Comparison of ENCODE assay signal across 4 fruit fly cellular contexts in the genomic region with DNA sequence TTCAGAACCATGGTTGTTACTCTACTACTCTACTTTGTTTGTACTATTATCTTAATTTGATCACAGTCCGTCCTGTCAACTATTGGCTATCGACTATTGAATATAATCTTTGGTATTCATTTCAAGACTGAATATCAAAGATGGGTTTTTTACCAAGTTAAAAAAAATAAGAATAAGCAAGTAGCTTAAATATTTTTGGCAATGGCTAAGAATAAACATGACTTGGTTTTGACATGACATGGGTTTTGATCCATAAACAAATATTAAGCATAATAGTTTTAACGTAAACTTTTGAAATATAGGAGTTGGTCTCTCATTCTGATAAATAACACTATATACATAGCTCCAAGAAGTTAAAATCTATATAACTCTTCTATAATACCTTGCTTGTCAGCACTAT.
TF ChIP-seq lines count a peak whose summit lies in the region.

No protein-coding gene starts in this region.

- TF ChIP-seq CTCF in whole organism, embryonic (GFP tag; optimal IDR thresholded peaks at IDR 0.05; lab: Kevin White, UChicago): no peak

TF ChIP-seq in whole organism, adult, 20 proteins besides CTCF, POLR2A, EP300 and RAD21:
- no peak for TF ChIP-seq CG12768 (GFP tag; optimal IDR thresholded peaks at IDR 0.05; lab: Kevin White, UChicago)
- TF ChIP-seq toe (GFP tag; optimal IDR thresholded peaks at IDR 0.05; lab: Kevin White, UChicago): peak; percentile 44
- TF ChIP-seq CG5204 (GFP tag; optimal IDR thresholded peaks at IDR 0.05; lab: Kevin White, UChicago): peak; percentile 49
- TF ChIP-seq CG1620 (GFP tag; optimal IDR thresholded peaks at IDR 0.05; lab: Kevin White, UChicago): no peak
TF ChIP-seq in whole organism, adult: peak in this region for 2.

TF ChIP-seq in whole organism, embryonic, 481 proteins besides CTCF, POLR2A, EP300 and RAD21 (continues in another document):
- peak; percentile 31 for TF ChIP-seq Usf (GFP tag; optimal IDR thresholded peaks at IDR 0.05; lab: Kevin White, UChicago)
- TF ChIP-seq CG10274 (GFP tag; optimal IDR thresholded peaks at IDR 0.05; lab: Kevin White, UChicago): peak; percentile 37
- TF ChIP-seq CG13775 (GFP tag; optimal IDR thresholded peaks at IDR 0.05; lab: Kevin White, UChicago): peak; percentile 41
- TF ChIP-seq ro (GFP tag; IDR thresholded peaks at IDR 0.05; lab: Robert Waterston, UW): no peak
- TF ChIP-seq Hr3 (GFP tag; optimal IDR thresholded peaks at IDR 0.05; lab: Kevin White, UChicago): peak; percentile 24
- peak in 1 of 3 experiments; percentile 68 for TF ChIP-seq lola (GFP tag; optimal IDR thresholded peaks at IDR 0.05; lab: Kevin White, UChicago)
- TF ChIP-seq CG12104 (GFP tag; optimal IDR thresholded peaks at IDR 0.05; lab: Kevin White, UChicago): peak; percentile 71
- no peak for TF ChIP-seq Camta (GFP tag; optimal IDR thresholded peaks at IDR 0.05; lab: Kevin White, UChicago)
- peak; percentile 13 for TF ChIP-seq CG13424 (tag; optimal IDR thresholded peaks at IDR 0.05; lab: Kevin White, UChicago)
- no peak for TF ChIP-seq Ada2b (GFP tag; IDR thresholded peaks at IDR 0.05; lab: Robert Waterston, UW)
- peak; percentile 68 for TF ChIP-seq CG9437 (GFP tag; optimal IDR thresholded peaks at IDR 0.05; lab: Kevin White, UChicago)
- peak; percentile 55 for TF ChIP-seq CG18619 (GFP tag; optimal IDR thresholded peaks at IDR 0.05; lab: Kevin White, UChicago)
- peak; percentile 51 for TF ChIP-seq CG9727 (GFP tag; optimal IDR thresholded peaks at IDR 0.05; lab: Kevin White, UChicago)
- TF ChIP-seq CG6854 (GFP tag; optimal IDR thresholded peaks at IDR 0.05; lab: Kevin White, UChicago): no peak
- TF ChIP-seq Lhr (GFP tag; optimal IDR thresholded peaks at IDR 0.05; lab: Kevin White, UChicago): peak; percentile 12
- TF ChIP-seq Sox100B (GFP tag; optimal IDR thresholded peaks at IDR 0.05; lab: Kevin White, UChicago): peak; percentile 69
- peak; percentile 16 for TF ChIP-seq CG14710 (tag; optimal IDR thresholded peaks at IDR 0.05; lab: Kevin White, UChicago)
- TF ChIP-seq kah (GFP tag; optimal IDR thresholded peaks at IDR 0.05; lab: Kevin White, UChicago): no peak
- TF ChIP-seq Oli (tag; optimal IDR thresholded peaks at IDR 0.05; lab: Kevin White, UChicago): peak; percentile 55
- TF ChIP-seq Rx (GFP tag; IDR thresholded peaks at IDR 0.05; lab: Robert Waterston, UW): no peak
- TF ChIP-seq sens (GFP tag; lab: Kevin White, UChicago): peak; percentile 60
- no peak for TF ChIP-seq danr (GFP tag; IDR thresholded peaks at IDR 0.05; lab: Robert Waterston, UW)
- TF ChIP-seq CG3281 (GFP tag; optimal IDR thresholded peaks at IDR 0.05; lab: Kevin White, UChicago): peak; percentile 36
- TF ChIP-seq CG3407 (GFP tag; optimal IDR thresholded peaks at IDR 0.05; lab: Kevin White, UChicago): no peak
- TF ChIP-seq CG2129 (GFP tag; IDR thresholded peaks at IDR 0.05; lab: Robert Waterston, UW; ENCODE audit: partially characterized antibody): no peak
- TF ChIP-seq CG18764 (GFP tag; optimal IDR thresholded peaks at IDR 0.05; lab: Kevin White, UChicago): no peak
- TF ChIP-seq Hr51 (GFP tag; optimal IDR thresholded peaks at IDR 0.05; lab: Kevin White, UChicago): peak in 1 of 2 experiments; percentile 24

TF ChIP-seq in whole organism, prepupa, 60 proteins besides CTCF, POLR2A, EP300 and RAD21:
- TF ChIP-seq fkh (GFP tag; optimal IDR thresholded peaks at IDR 0.05; lab: Kevin White, UChicago) (no peak), CG6808 (GFP tag; optimal IDR thresholded peaks at IDR 0.05; lab: Kevin White, UChicago) (peak; percentile 24), dsx (GFP tag; optimal IDR thresholded peaks at IDR 0.05; lab: Kevin White, UChicago; ENCODE audit: poor library complexity, severe bottlenecking) (no peak), CG10631 (GFP tag; optimal IDR thresholded peaks at IDR 0.05; lab: Kevin White, UChicago) (peak; percentile 25), Ets21C (GFP tag; optimal IDR thresholded peaks at IDR 0.05; lab: Kevin White, UChicago) (no peak), Sox14 (GFP tag; optimal IDR thresholded peaks at IDR 0.05; lab: Kevin White, UChicago) (no peak), fd59A (GFP tag; optimal IDR thresholded peaks at IDR 0.05; lab: Kevin White, UChicago) (peak; percentile 25), CG8119 (GFP tag; IDR thresholded peaks at IDR 0.05; lab: Robert Waterston, UW) (no peak), CG31627 (GFP tag; optimal IDR thresholded peaks at IDR 0.05; lab: Kevin White, UChicago) (peak; percentile 6), net (GFP tag; optimal IDR thresholded peaks at IDR 0.05; lab: Kevin White, UChicago) (no peak), CG6276 (GFP tag; optimal IDR thresholded peaks at IDR 0.05; lab: Kevin White, UChicago) (peak; percentile 42), acj6 (GFP tag; optimal IDR thresholded peaks at IDR 0.05; lab: Kevin White, UChicago) (no peak), salr (GFP tag; optimal IDR thresholded peaks at IDR 0.05; lab: Kevin White, UChicago) (peak in 1 of 2 experiments; percentile 88), Met (GFP tag; optimal IDR thresholded peaks at IDR 0.05; lab: Kevin White, UChicago) (peak; percentile 2), CG7368 (GFP tag; optimal IDR thresholded peaks at IDR 0.05; lab: Kevin White, UChicago) (no peak), CG4318 (GFP tag; optimal IDR thresholded peaks at IDR 0.05; lab: Kevin White, UChicago) (peak; percentile 61), lz (GFP tag; optimal IDR thresholded peaks at IDR 0.05; lab: Kevin White, UChicago) (no peak), Eip78C (GFP tag; lab: Kevin White, UChicago) (peak; percentile 87), Sox15 (GFP tag; optimal IDR thresholded peaks at IDR 0.05; lab: Kevin White, UChicago) (peak; percentile 11), Eip75B (GFP tag; optimal IDR thresholded peaks at IDR 0.05; lab: Kevin White, UChicago) (no peak), Hr4 (GFP tag; optimal IDR thresholded peaks at IDR 0.05; lab: Kevin White, UChicago) (peak; percentile 7), CG32006 (GFP tag; optimal IDR thresholded peaks at IDR 0.05; lab: Kevin White, UChicago) (peak; percentile 69), CG15336 (GFP tag; IDR thresholded peaks at IDR 0.05; lab: Robert Waterston, UW) (no peak), Smox (GFP tag; optimal IDR thresholded peaks at IDR 0.05; lab: Kevin White, UChicago) (peak; percentile 51), CG1621 (tag; optimal IDR thresholded peaks at IDR 0.05; lab: Kevin White, UChicago) (no peak), CG3919 (GFP tag; optimal IDR thresholded peaks at IDR 0.05; lab: Kevin White, UChicago) (no peak), fd85E (GFP tag; optimal IDR thresholded peaks at IDR 0.05; lab: Kevin White, UChicago) (no peak), esn (GFP tag; optimal IDR thresholded peaks at IDR 0.05; lab: Kevin White, UChicago) (peak; percentile 23), svp (GFP tag; lab: Kevin White, UChicago) (no peak)

TF ChIP-seq in whole organism, pupa, 21 proteins besides CTCF, POLR2A, EP300 and RAD21:
- TF ChIP-seq CG10348 (GFP tag; IDR thresholded peaks at IDR 0.05; lab: Robert Waterston, UW) (no peak), Pif1A (GFP tag; optimal IDR thresholded peaks at IDR 0.05; lab: Kevin White, UChicago) (no peak), CG13204 (GFP tag; optimal IDR thresholded peaks at IDR 0.05; lab: Kevin White, UChicago) (no peak), Snoo (tag; optimal IDR thresholded peaks at IDR 0.05; lab: Kevin White, UChicago) (peak; percentile 26), CG8159 (tag; optimal IDR thresholded peaks at IDR 0.05; lab: Kevin White, UChicago) (peak; percentile 41), CG14655 (GFP tag; optimal IDR thresholded peaks at IDR 0.05; lab: Kevin White, UChicago) (peak; percentile 35)
TF ChIP-seq in whole organism, pupa: peak in this region for 3.
